Fruit fly (Drosophila melanogaster) whole organism, wandering third instar larva: ENCODE data around the gene Mad.
A peak's percentile ranks its signal among the peaks of the same experiment; 100 is the strongest.

Experiments used
- Abd-B ChIP-seq: fragments of >200 bp; optimal IDR thresholded peaks from 2 replicates; lab custom pipeline; 2017; ENCODE audit warnings: missing biosample characterization, missing genetic modification characterization
- CG32264 ChIP-seq: fragments of 200-800 bp; sonication (Bioruptor generic); optimal IDR thresholded peaks from 2 replicates; lab custom pipeline; 2016; ENCODE audit warnings: missing biosample characterization, missing genetic modification characterization
- CG9705 ChIP-seq: fragments of 200-800 bp; sonication (Bioruptor generic); optimal IDR thresholded peaks from 2 replicates; lab custom pipeline; 2018; ENCODE audit warnings: missing biosample characterization, mild to moderate bottlenecking, missing genetic modification characterization
- CrebA ChIP-seq: fragments of 200-800 bp; sonication (Bioruptor generic); optimal IDR thresholded peaks from 2 replicates; lab custom pipeline; 2016; ENCODE audit warnings: missing biosample characterization, mild to moderate bottlenecking, missing genetic modification characterization, borderline replicate concordance
- Dfd ChIP-seq: fragments of >200 bp; optimal IDR thresholded peaks from 2 replicates; lab custom pipeline; 2017; ENCODE audit warnings: missing biosample characterization, missing genetic modification characterization
- Dif ChIP-seq: fragments of 200-275, 200-300 bp; sonication (Bioruptor generic); optimal IDR thresholded peaks from 2 replicates; lab custom pipeline; 2018; ENCODE audit warnings: missing biosample characterization, missing genetic modification characterization; ENCODE audit not compliant: partially characterized antibody
- GATAd ChIP-seq: sonication (Bioruptor generic); optimal IDR thresholded peaks from 2 replicates; lab custom pipeline; 2016; ENCODE audit warnings: missing biosample characterization, missing genetic modification characterization
- HLH106 ChIP-seq: fragments of 200-800 bp; optimal IDR thresholded peaks from 3 replicates; lab custom pipeline; 2019; ENCODE audit warnings: missing biosample characterization, mild to moderate bottlenecking, missing genetic modification characterization, moderate library complexity
- Hnf4 ChIP-seq: fragments of 200-800 bp; sonication (Bioruptor generic); optimal IDR thresholded peaks from 2 replicates; lab custom pipeline; 2016; ENCODE audit warnings: missing biosample characterization, mild to moderate bottlenecking, missing genetic modification characterization
- Hr78 ChIP-seq: fragments of >200 bp; optimal IDR thresholded peaks from 2 replicates; lab custom pipeline; 2017; ENCODE audit warnings: missing biosample characterization, missing genetic modification characterization
- Hr83 ChIP-seq: fragments of 200-300 bp; sonication (Bioruptor generic); optimal IDR thresholded peaks from 2 replicates; lab custom pipeline; 2016; ENCODE audit warnings: missing biosample characterization, mild to moderate bottlenecking, missing genetic modification characterization, moderate library complexity; ENCODE audit not compliant: poor library complexity, severe bottlenecking
- Jra ChIP-seq: sonication (Bioruptor generic); optimal IDR thresholded peaks from 2 replicates; lab custom pipeline; 2016; ENCODE audit warnings: missing biosample characterization, missing genetic modification characterization
- Mio ChIP-seq: sonication (Bioruptor generic); optimal IDR thresholded peaks from 2 replicates; lab custom pipeline; 2016; ENCODE audit warnings: missing biosample characterization, missing genetic modification characterization
- Myc ChIP-seq: fragments of >200 bp; optimal IDR thresholded peaks from 2 replicates; lab custom pipeline; 2017
- N ChIP-seq: fragments of >200 bp; optimal IDR thresholded peaks from 2 replicates; lab custom pipeline; 2018; ENCODE audit warnings: missing biosample characterization, missing external identifiers, missing genetic modification characterization
- OdsH ChIP-seq: fragments of 200-800 bp; sonication (Bioruptor generic); optimal IDR thresholded peaks from 2 replicates; lab custom pipeline; 2016; ENCODE audit warnings: missing biosample characterization, mild to moderate bottlenecking, missing genetic modification characterization
- Rel ChIP-seq, 2 experiments: fragments of 200-800 bp; sonication (Bioruptor generic) in 1 of 2; optimal IDR thresholded peaks; 2 replicates in 1 of 2; 3 replicates in 1 of 2; lab custom pipeline; 2016 to 2019; ENCODE audit warnings: mild to moderate bottlenecking in 2 of 2, missing biosample characterization in 2 of 2, missing genetic modification characterization in 2 of 2, moderate library complexity in 1 of 2
- Sp1 ChIP-seq: fragments of 200-800 bp; sonication (Bioruptor generic); optimal IDR thresholded peaks from 3 replicates; lab custom pipeline; 2019; ENCODE audit warnings: missing biosample characterization, mild to moderate bottlenecking, missing genetic modification characterization, moderate library complexity
- Vsx2 ChIP-seq: fragments of 200-300, 225-300 bp; sonication (Bioruptor generic); optimal IDR thresholded peaks from 2 replicates; lab custom pipeline; 2018; ENCODE audit warnings: missing biosample characterization, missing genetic modification characterization; ENCODE audit not compliant: partially characterized antibody
- br ChIP-seq: fragments of 200-800 bp; sonication (Bioruptor generic); optimal IDR thresholded peaks from 2 replicates; lab custom pipeline; 2016; ENCODE audit warnings: missing biosample characterization, missing genetic modification characterization
- brk ChIP-seq: fragments of 200-800 bp; sonication (Bioruptor generic); optimal IDR thresholded peaks from 2 replicates; lab custom pipeline; 2016; ENCODE audit warnings: missing biosample characterization, mild to moderate bottlenecking, missing genetic modification characterization
- dl ChIP-seq, 2 experiments: fragments of 175-275, 200-275 bp in 1 of 2; fragments of 200-275 bp in 1 of 2; sonication (Bioruptor generic); optimal IDR thresholded peaks; lab custom pipeline; 2018; ENCODE audit warnings: mild to moderate bottlenecking in 2 of 2, missing biosample characterization in 2 of 2, missing genetic modification characterization in 2 of 2, moderate library complexity in 2 of 2; ENCODE audit not compliant: partially characterized antibody in 2 of 2, insufficient read depth in 1 of 2
- dmrt93B ChIP-seq: fragments of 200-800 bp; sonication (Bioruptor generic); optimal IDR thresholded peaks from 2 replicates; lab custom pipeline; 2018; ENCODE audit warnings: missing biosample characterization, mild to moderate bottlenecking, missing genetic modification characterization
- dsf ChIP-seq: sonication (Bioruptor generic); optimal IDR thresholded peaks from 2 replicates; lab custom pipeline; 2016; ENCODE audit warnings: missing biosample characterization, missing genetic modification characterization, borderline replicate concordance
- foxo ChIP-seq, 2 experiments: fragments of 200-800 bp; sonication (Bioruptor generic); optimal IDR thresholded peaks; 2 replicates in 1 of 2; 3 replicates in 1 of 2; lab custom pipeline; 2016 to 2017; ENCODE audit warnings: missing biosample characterization in 2 of 2, missing genetic modification characterization in 2 of 2
- h ChIP-seq: fragments of 200-800 bp; sonication (Bioruptor generic); optimal IDR thresholded peaks from 3 replicates; lab custom pipeline; 2016; ENCODE audit warnings: missing biosample characterization, mild to moderate bottlenecking, missing genetic modification characterization
- jim ChIP-seq: fragments of 175-275, 200-325 bp; sonication (Bioruptor generic); optimal IDR thresholded peaks from 2 replicates; lab custom pipeline; 2016; ENCODE audit warnings: missing biosample characterization, mild to moderate bottlenecking, missing genetic modification characterization
- lola ChIP-seq: fragments of >200 bp; optimal IDR thresholded peaks from 2 replicates; lab custom pipeline; 2017; ENCODE audit warnings: missing biosample characterization, missing genetic modification characterization
- pan ChIP-seq: fragments of >200 bp; optimal IDR thresholded peaks from 2 replicates; lab custom pipeline; 2017
- psq ChIP-seq: fragments of 200-800 bp; sonication (Bioruptor generic); optimal IDR thresholded peaks from 3 replicates; lab custom pipeline; 2017; ENCODE audit warnings: missing biosample characterization, mild to moderate bottlenecking, missing genetic modification characterization, moderate library complexity
- rgr ChIP-seq: fragments of 200-800 bp; sonication (Bioruptor generic); optimal IDR thresholded peaks from 3 replicates; lab custom pipeline; 2016; ENCODE audit warnings: missing biosample characterization, mild to moderate bottlenecking, missing genetic modification characterization
- sage ChIP-seq: fragments of 200-800 bp; sonication (Bioruptor generic); optimal IDR thresholded peaks from 2 replicates; lab custom pipeline; 2016; ENCODE audit warnings: missing biosample characterization, mild to moderate bottlenecking, missing genetic modification characterization
- sv ChIP-seq: fragments of 200-800 bp; sonication (Bioruptor generic); optimal IDR thresholded peaks from 3 replicates; lab custom pipeline; 2016; ENCODE audit warnings: missing biosample characterization, missing genetic modification characterization
- tai ChIP-seq: sonication (Bioruptor generic); optimal IDR thresholded peaks from 2 replicates; lab custom pipeline; 2016; ENCODE audit warnings: missing biosample characterization, missing genetic modification characterization
- usp ChIP-seq: fragments of >200 bp; optimal IDR thresholded peaks from 2 replicates; lab custom pipeline; 2017; ENCODE audit warnings: missing biosample characterization, missing genetic modification characterization
- woc ChIP-seq: sonication (Bioruptor generic); optimal IDR thresholded peaks from 2 replicates; lab custom pipeline; 2016; ENCODE audit warnings: missing biosample characterization, mild to moderate bottlenecking, missing genetic modification characterization

Mad gene

dm6 chr2L:3155804-3156203, 3.6 kb downstream of the Mad start:
- TF ChIP-seq br (GFP tag; lab: Kevin White, UChicago) (no peak), Rel (GFP tag; optimal IDR thresholded peaks at IDR 0.05; lab: Kevin White, UChicago) (no peak), Rel (tag; optimal IDR thresholded peaks at IDR 0.05; lab: Kevin White, UChicago) (no peak), brk (GFP tag; lab: Kevin White, UChicago) (no peak), Abd-B (GFP tag; lab: Kevin White, UChicago) (no peak), tai (GFP tag; lab: Kevin White, UChicago) (no peak), jim (GFP tag; lab: Kevin White, UChicago) (no peak), Vsx2 (GFP tag; lab: Kevin White, UChicago) (no peak), CG32264 (no peak), rgr (GFP tag; lab: Kevin White, UChicago) (no peak), Jra (GFP tag; lab: Kevin White, UChicago) (no peak), dmrt93B (GFP tag; lab: Kevin White, UChicago) (no peak), Hr78 (GFP tag; lab: Kevin White, UChicago) (no peak), OdsH (no peak), HLH106 (tag; lab: Kevin White, UChicago) (no peak), dl (GFP tag; optimal IDR thresholded peaks at IDR 0.05; lab: Kevin White, UChicago; ENCODE audit: insufficient read depth in 1 of 2, partially characterized antibody in 2 of 2) (no peak), psq (no peak)
- TF ChIP-seq, all 38 proteins: peak for 0

- TF ChIP-seq woc (GFP tag; lab: Kevin White, UChicago) = no peak
- TF ChIP-seq rgr (GFP tag; lab: Kevin White, UChicago) = no peak
- TF ChIP-seq tai (GFP tag; lab: Kevin White, UChicago) = no peak
- TF ChIP-seq Vsx2 (GFP tag; lab: Kevin White, UChicago) = no peak
- TF ChIP-seq HLH106 (tag; lab: Kevin White, UChicago) = no peak
- no peak for TF ChIP-seq sv (GFP tag; lab: Kevin White, UChicago)
- no peak for TF ChIP-seq Abd-B (GFP tag; lab: Kevin White, UChicago)
- TF ChIP-seq jim (GFP tag; lab: Kevin White, UChicago) = no peak
- TF ChIP-seq dl (GFP tag; optimal IDR thresholded peaks at IDR 0.05; lab: Kevin White, UChicago; ENCODE audit: insufficient read depth in 1 of 2, partially characterized antibody in 2 of 2) = no peak
- TF ChIP-seq Dfd (GFP tag; lab: Kevin White, UChicago) = no peak
- no peak for TF ChIP-seq N
- no peak for TF ChIP-seq Rel (GFP tag; optimal IDR thresholded peaks at IDR 0.05; lab: Kevin White, UChicago)
- TF ChIP-seq Rel (tag; optimal IDR thresholded peaks at IDR 0.05; lab: Kevin White, UChicago) = no peak
- TF ChIP-seq Jra (GFP tag; lab: Kevin White, UChicago) = no peak
- no peak for TF ChIP-seq GATAd
- no peak for TF ChIP-seq CG32264
- no peak for TF ChIP-seq h (GFP tag; lab: Kevin White, UChicago)
- TF ChIP-seq usp (GFP tag; lab: Kevin White, UChicago) = no peak
- no peak for TF ChIP-seq foxo (GFP tag; optimal IDR thresholded peaks at IDR 0.05; lab: Kevin White, UChicago)
- TF ChIP-seq, all 38 proteins: peak for 0
Observed at dm6 chr2L:3154749-3155148, 4.7 kb downstream of the Mad start.

- TF ChIP-seq rgr (GFP tag; lab: Kevin White, UChicago) = peak; percentile 80
- TF ChIP-seq woc (GFP tag; lab: Kevin White, UChicago) = peak; percentile 48
- peak; percentile 17 for TF ChIP-seq Jra (GFP tag; lab: Kevin White, UChicago)
- no peak for TF ChIP-seq N
- TF ChIP-seq Myc (lab: Kevin White, UChicago) = no peak
- TF ChIP-seq Hnf4 (GFP tag; lab: Kevin White, UChicago) = peak; percentile 67
- no peak for TF ChIP-seq usp (GFP tag; lab: Kevin White, UChicago)
- peak; percentile 63 for TF ChIP-seq GATAd
- no peak for TF ChIP-seq Mio (GFP tag; lab: Kevin White, UChicago)
- peak; percentile 93 for TF ChIP-seq sv (GFP tag; lab: Kevin White, UChicago)
- TF ChIP-seq HLH106 (tag; lab: Kevin White, UChicago) = peak; percentile 70
- TF ChIP-seq Dfd (GFP tag; lab: Kevin White, UChicago) = no peak
- TF ChIP-seq dsf = no peak
- TF ChIP-seq dl (GFP tag; optimal IDR thresholded peaks at IDR 0.05; lab: Kevin White, UChicago; ENCODE audit: insufficient read depth in 1 of 2, partially characterized antibody in 2 of 2) = no peak
- peak; percentile 40 for TF ChIP-seq sage
- TF ChIP-seq br (GFP tag; lab: Kevin White, UChicago) = peak; percentile 74
- no peak for TF ChIP-seq pan (lab: Kevin White, UChicago)
- no peak for TF ChIP-seq CrebA (GFP tag; lab: Kevin White, UChicago)
- TF ChIP-seq Dif (GFP tag; lab: Kevin White, UChicago) = no peak
- TF ChIP-seq dmrt93B (GFP tag; lab: Kevin White, UChicago) = peak; percentile 31
- TF ChIP-seq psq = peak; percentile 57
- TF ChIP-seq h (GFP tag; lab: Kevin White, UChicago) = peak; percentile 86
- no peak for TF ChIP-seq Rel (GFP tag; optimal IDR thresholded peaks at IDR 0.05; lab: Kevin White, UChicago)
- TF ChIP-seq Rel (tag; optimal IDR thresholded peaks at IDR 0.05; lab: Kevin White, UChicago) = peak; percentile 38
- TF ChIP-seq Sp1 = peak; percentile 75
- TF ChIP-seq tai (GFP tag; lab: Kevin White, UChicago) = peak; percentile 47
- TF ChIP-seq brk (GFP tag; lab: Kevin White, UChicago) = peak; percentile 16
- peak; percentile 63 for TF ChIP-seq CG32264
- no peak for TF ChIP-seq Vsx2 (GFP tag; lab: Kevin White, UChicago)
- TF ChIP-seq OdsH = peak; percentile 62
- TF ChIP-seq CG9705 = peak; percentile 12
- TF ChIP-seq lola (GFP tag; lab: Kevin White, UChicago) = no peak
- TF ChIP-seq jim (GFP tag; lab: Kevin White, UChicago) = no peak
- TF ChIP-seq Abd-B (GFP tag; lab: Kevin White, UChicago) = no peak
- TF ChIP-seq foxo (GFP tag; optimal IDR thresholded peaks at IDR 0.05; lab: Kevin White, UChicago) = peak in 1 of 2 experiments; percentile 47
- no peak for TF ChIP-seq Hr83 (GFP tag; lab: Kevin White, UChicago)
- no peak for TF ChIP-seq Hr78 (GFP tag; lab: Kevin White, UChicago)
Observed at dm6 chr2L:3152696-3153613, 6.5 kb downstream of the Mad start.
